Fruit fly (Drosophila melanogaster) whole organism, embryonic: ENCODE measurements around the gene CG45073.

Source experiments
- CG1233 ChIP-seq: fragments of 200-800 bp; sonication (Bioruptor generic); optimal IDR thresholded peaks from 4 replicates; lab custom pipeline; 2018; ENCODE audit warnings: missing biosample characterization, mild to moderate bottlenecking, missing genetic modification characterization
- CG13123 ChIP-seq: fragments of 200-800 bp; sonication (Bioruptor generic); optimal IDR thresholded peaks from 2 replicates; lab custom pipeline; 2016; ENCODE audit warnings: missing biosample characterization, missing genetic modification characterization
- CG15073 ChIP-seq: fragments of 200-800 bp; sonication (Bioruptor generic); optimal IDR thresholded peaks from 2 replicates; lab custom pipeline; 2016; ENCODE audit warnings: missing biosample characterization, missing genetic modification characterization
- CG15514 ChIP-seq: fragments of 200-800 bp; sonication (Bioruptor generic); optimal IDR thresholded peaks from 3 replicates; lab custom pipeline; 2017; ENCODE audit warnings: missing biosample characterization, missing genetic modification characterization, mild to moderate bottlenecking, moderate library complexity, missing genetic modification reagents
- CG17186 ChIP-seq: fragments of 200-800 bp; sonication (Bioruptor generic); optimal IDR thresholded peaks from 3 replicates; lab custom pipeline; 2017; ENCODE audit warnings: missing biosample characterization, missing genetic modification reagents, missing genetic modification characterization
- CG17612 ChIP-seq: fragments of 200-800 bp; sonication (Bioruptor generic); IDR thresholded peaks from 2 replicates; pipeline ENCODE4 v1.3.6; 2022; ENCODE audit warnings: missing biosample characterization, missing genetic modification characterization
- CG2129 ChIP-seq: fragments of 200-800 bp; sonication (Bioruptor generic); IDR thresholded peaks from 2 replicates; pipeline ENCODE4 v1.3.6; 2022; ENCODE audit warnings: missing biosample characterization, missing genetic modification characterization; ENCODE audit not compliant: partially characterized antibody
- CG33213 ChIP-seq: fragments of 200-800 bp; sonication (Bioruptor generic); optimal IDR thresholded peaks from 3 replicates; lab custom pipeline; 2016; ENCODE audit warnings: missing biosample characterization, missing genetic modification characterization
- CG42726 ChIP-seq: fragments of 200-800 bp; sonication (Bioruptor generic); IDR thresholded peaks from 2 replicates; pipeline ENCODE4 v1.3.6; 2022; ENCODE audit warnings: missing biosample characterization, missing genetic modification characterization; ENCODE audit not compliant: partially characterized antibody
- CG4707 ChIP-seq: fragments of 200-800 bp; sonication (Bioruptor generic); optimal IDR thresholded peaks from 2 replicates; lab custom pipeline; 2018; ENCODE audit warnings: missing biosample characterization, mild to moderate bottlenecking, missing genetic modification characterization, moderate library complexity
- CG6683 ChIP-seq: fragments of 200-800 bp; sonication (Bioruptor generic); optimal IDR thresholded peaks from 2 replicates; lab custom pipeline; 2017; ENCODE audit warnings: missing biosample characterization, mild to moderate bottlenecking, missing genetic modification characterization, missing genetic modification reagents
- Dll ChIP-seq: fragments of 200-800 bp; sonication (Bioruptor generic); IDR thresholded peaks from 4 replicates; pipeline ENCODE4 v1.3.6; 2022; ENCODE audit warnings: missing biosample characterization, missing genetic modification characterization; ENCODE audit not compliant: partially characterized antibody
- E2f1 ChIP-seq: fragments of 200-800 bp; sonication (Bioruptor generic); IDR thresholded peaks from 2 replicates; pipeline ENCODE4 v1.3.6; 2022; ENCODE audit warnings: missing biosample characterization, missing genetic modification characterization
- E2f2 ChIP-seq: fragments of 200-800 bp; sonication (Bioruptor generic); IDR thresholded peaks from 2 replicates; pipeline ENCODE4 v1.3.6; 2022; ENCODE audit warnings: missing biosample characterization, missing genetic modification characterization
- Ets65A ChIP-seq: fragments of 200-800 bp; sonication (Bioruptor generic); peaks from one replicate; lab custom pipeline; 2016; ENCODE audit warnings: missing biosample characterization, missing genetic modification characterization
- Fer3 ChIP-seq: fragments of 200-800 bp; sonication (Bioruptor generic); optimal IDR thresholded peaks from 2 replicates; lab custom pipeline; 2018; ENCODE audit warnings: missing biosample characterization, mild to moderate bottlenecking, missing genetic modification characterization, moderate library complexity
- Gsc ChIP-seq: fragments of 200-800 bp; sonication (Bioruptor generic); IDR thresholded peaks from 2 replicates; pipeline ENCODE4 v1.3.6; 2022; ENCODE audit warnings: missing biosample characterization, missing genetic modification characterization
- Hr51 ChIP-seq, 2 experiments: fragments of 200-800 bp; sonication (Bioruptor generic); optimal IDR thresholded peaks; 2 replicates in 1 of 2; 3 replicates in 1 of 2; lab custom pipeline; 2016 to 2018; ENCODE audit warnings: missing biosample characterization in 2 of 2, missing genetic modification characterization in 2 of 2, mild to moderate bottlenecking in 1 of 2, moderate library complexity in 1 of 2
- Jarid2 ChIP-seq: fragments of 200-800 bp; sonication (Bioruptor generic); optimal IDR thresholded peaks from 3 replicates; lab custom pipeline; 2017; ENCODE audit warnings: mild to moderate bottlenecking, missing biosample characterization, missing genetic modification reagents, missing genetic modification characterization
- Lpt ChIP-seq: fragments of >200 bp; optimal IDR thresholded peaks from 2 replicates; lab custom pipeline; 2018; ENCODE audit warnings: missing biosample characterization, missing genetic modification characterization
- Mad ChIP-seq: fragments of 200-800 bp; sonication (Bioruptor generic); optimal IDR thresholded peaks from 2 replicates; lab custom pipeline; 2016; ENCODE audit warnings: missing biosample characterization, missing genetic modification characterization
- Max ChIP-seq: fragments of 200-800 bp; sonication (Bioruptor generic); optimal IDR thresholded peaks from 2 replicates; lab custom pipeline; 2016; ENCODE audit warnings: missing biosample characterization, mild to moderate bottlenecking, missing genetic modification characterization
- NK7.1 ChIP-seq: fragments of 200-800 bp; sonication (Bioruptor generic); optimal IDR thresholded peaks from 3 replicates; lab custom pipeline; 2016; ENCODE audit warnings: missing biosample characterization, missing genetic modification characterization
- Neu2 ChIP-seq: fragments of 200-800 bp; sonication (Bioruptor generic); optimal IDR thresholded peaks from 3 replicates; lab custom pipeline; 2016; ENCODE audit warnings: missing biosample characterization, missing genetic modification characterization, borderline replicate concordance
- Nf-YC ChIP-seq: fragments of 200-800 bp; optimal IDR thresholded peaks from 3 replicates; lab custom pipeline; 2019; ENCODE audit warnings: missing biosample characterization, mild to moderate bottlenecking, missing genetic modification characterization, moderate library complexity
- NfI ChIP-seq: fragments of 200-800 bp; sonication (Bioruptor generic); optimal IDR thresholded peaks from 3 replicates; lab custom pipeline; 2018; ENCODE audit warnings: missing biosample characterization, mild to moderate bottlenecking, missing genetic modification characterization, moderate library complexity
- Rfx ChIP-seq: fragments of 200-800 bp; sonication (Bioruptor generic); IDR thresholded peaks from 2 replicates; pipeline ENCODE4 v1.3.6; 2022; ENCODE audit warnings: missing biosample characterization, missing genetic modification characterization
- Trl ChIP-seq, 3 experiments: fragments of >200 bp in 2 of 3; fragments of 200-800 bp in 1 of 3; sonication (Bioruptor generic) in 1 of 3; optimal IDR thresholded peaks; 2 replicates in 1 of 3; 3 replicates in 2 of 3; lab custom pipeline; 2016 to 2017; ENCODE audit warnings: missing biosample characterization in 1 of 3, missing genetic modification characterization in 1 of 3
- btn ChIP-seq: fragments of 200-800 bp; sonication (Bioruptor generic); optimal IDR thresholded peaks from 2 replicates; lab custom pipeline; 2016; ENCODE audit warnings: missing biosample characterization, missing genetic modification characterization
- ci ChIP-seq: fragments of 200-800 bp; sonication (Bioruptor generic); IDR thresholded peaks from 3 replicates; pipeline ENCODE4 v1.3.6; 2022; ENCODE audit warnings: missing biosample characterization, missing genetic modification characterization
- croc ChIP-seq: fragments of 200-800 bp; sonication (Bioruptor generic); conservative IDR thresholded peaks from 3 replicates; pipeline ENCODE4 v1.3.6; 2022; ENCODE audit warnings: missing biosample characterization, missing genetic modification characterization
- crp ChIP-seq, 2 experiments: fragments of 200-800 bp; sonication (Bioruptor generic); optimal IDR thresholded peaks; 2 replicates in 1 of 2; 3 replicates in 1 of 2; lab custom pipeline; 2017; ENCODE audit warnings: missing biosample characterization in 2 of 2, missing genetic modification characterization in 2 of 2, mild to moderate bottlenecking in 1 of 2, moderate library complexity in 1 of 2
- danr ChIP-seq: fragments of 200-800 bp; sonication (Bioruptor generic); IDR thresholded peaks from 2 replicates; pipeline ENCODE4 v1.3.6; 2022; ENCODE audit warnings: missing biosample characterization, missing genetic modification characterization
- fru ChIP-seq: fragments of >200 bp; optimal IDR thresholded peaks from 2 replicates; lab custom pipeline; 2017
- inv ChIP-seq: fragments of 200-800 bp; sonication (Bioruptor generic); IDR thresholded peaks from 2 replicates; pipeline ENCODE4 v1.3.6; 2022; ENCODE audit warnings: missing biosample characterization, missing genetic modification characterization; ENCODE audit not compliant: partially characterized antibody
- kah ChIP-seq: fragments of 200-800 bp; sonication (Bioruptor generic); optimal IDR thresholded peaks from 2 replicates; lab custom pipeline; 2018; ENCODE audit warnings: missing biosample characterization, mild to moderate bottlenecking, missing genetic modification characterization
- kay ChIP-seq: fragments of 200-800 bp; sonication (Bioruptor generic); optimal IDR thresholded peaks from 2 replicates; lab custom pipeline; 2016; ENCODE audit warnings: missing biosample characterization, missing genetic modification characterization
- lbe ChIP-seq: fragments of 200-800 bp; sonication (Bioruptor generic); optimal IDR thresholded peaks from 2 replicates; lab custom pipeline; 2016; ENCODE audit warnings: missing biosample characterization, mild to moderate bottlenecking, missing genetic modification characterization
- mirr ChIP-seq: fragments of 200-800 bp; sonication (Bioruptor generic); optimal IDR thresholded peaks from 3 replicates; lab custom pipeline; 2018; ENCODE audit warnings: missing biosample characterization, mild to moderate bottlenecking, missing genetic modification characterization
- nerfin-1 ChIP-seq: fragments of 200-800 bp; sonication (Bioruptor generic); optimal IDR thresholded peaks from 3 replicates; lab custom pipeline; 2019; ENCODE audit warnings: missing biosample characterization, mild to moderate bottlenecking, missing genetic modification characterization, moderate library complexity
- org-1 ChIP-seq: fragments of 200-800 bp; sonication (Bioruptor generic); optimal IDR thresholded peaks from 2 replicates; lab custom pipeline; 2017; ENCODE audit warnings: missing biosample characterization, missing genetic modification characterization
- p53 ChIP-seq: fragments of 200-800 bp; sonication (Bioruptor generic); optimal IDR thresholded peaks from 2 replicates; lab custom pipeline; 2016; ENCODE audit warnings: missing biosample characterization, missing genetic modification characterization
- prd ChIP-seq, 3 experiments: fragments of >200 bp in 2 of 3; fragments of 200-800 bp in 1 of 3; sonication (Bioruptor generic) in 1 of 3; optimal IDR thresholded peaks in 2 of 3; IDR thresholded peaks in 1 of 3; 2 replicates in 2 of 3; 3 replicates in 1 of 3; pipeline versions ENCODE4 v1.3.6 to Lab custom; 2017 to 2022; ENCODE audit warnings: missing biosample characterization in 1 of 3, missing genetic modification characterization in 1 of 3
- ranshi ChIP-seq: fragments of 200-800 bp; sonication (Bioruptor generic); IDR thresholded peaks from 2 replicates; pipeline ENCODE4 v1.3.6; 2022; ENCODE audit warnings: missing biosample characterization, missing genetic modification characterization
- sim ChIP-seq: fragments of 200-800 bp; sonication (Bioruptor generic); IDR thresholded peaks from 2 replicates; pipeline ENCODE4 v1.3.6; 2022; ENCODE audit warnings: missing biosample characterization, missing genetic modification characterization
- stc ChIP-seq: fragments of 200-800 bp; sonication (Bioruptor generic); IDR thresholded peaks from 2 replicates; pipeline ENCODE4 v1.3.6; 2022; ENCODE audit warnings: missing biosample characterization, missing genetic modification characterization
- tgo ChIP-seq: fragments of 200-800 bp; sonication (Bioruptor generic); IDR thresholded peaks from 3 replicates; pipeline ENCODE4 v1.3.6; 2022; ENCODE audit warnings: missing biosample characterization, missing genetic modification characterization
- tio ChIP-seq: fragments of 200-800 bp; sonication (Bioruptor generic); optimal IDR thresholded peaks from 2 replicates; lab custom pipeline; 2017; ENCODE audit warnings: missing biosample characterization, missing genetic modification characterization, inconsistent platforms
- tup ChIP-seq: fragments of 200-800 bp; sonication (Bioruptor generic); optimal IDR thresholded peaks from 2 replicates; lab custom pipeline; 2016; ENCODE audit warnings: missing biosample characterization, mild to moderate bottlenecking, missing genetic modification characterization, moderate library complexity
- zfh1 ChIP-seq: fragments of 200-800 bp; sonication (Bioruptor generic); IDR thresholded peaks from 3 replicates; pipeline ENCODE4 v1.3.6; 2022; ENCODE audit warnings: missing biosample characterization, missing genetic modification characterization

Gene CG45073

DNA sequence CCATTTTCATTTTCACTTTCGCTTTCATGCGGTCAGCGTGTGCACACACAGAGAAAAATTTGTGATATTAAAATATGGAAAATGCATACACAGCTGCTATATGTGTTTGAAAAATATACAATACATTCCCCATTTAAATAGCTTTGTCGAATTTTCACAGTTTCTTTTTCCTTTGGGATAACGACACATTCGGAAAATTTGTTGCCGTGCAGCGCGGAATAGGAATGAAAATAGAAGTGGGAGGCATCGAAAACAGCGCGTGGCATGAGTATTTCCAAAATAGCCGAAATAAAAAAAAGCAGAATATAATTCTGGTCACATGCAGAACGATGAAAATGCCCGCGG is 31.9 kb downstream of the CG45073 start (continued):
- no peak for TF ChIP-seq prd (optimal IDR thresholded peaks at IDR 0.05; lab: Kevin White, UChicago)
- TF ChIP-seq prd (GFP tag; IDR thresholded peaks at IDR 0.05; lab: Robert Waterston, UW): peak; percentile 91
- TF ChIP-seq CG13123 (GFP tag; lab: Kevin White, UChicago): peak; percentile 65
- TF ChIP-seq Dll (GFP tag; lab: Robert Waterston, UW): no peak
- TF ChIP-seq CG2129: no peak
- peak; percentile 93 for TF ChIP-seq ci
- peak; percentile 72 for TF ChIP-seq tup
- TF ChIP-seq Fer3 (tag; lab: Kevin White, UChicago): peak; percentile 88
- peak; percentile 26 for TF ChIP-seq p53
- TF ChIP-seq nerfin-1: peak; percentile 75
- peak; percentile 82 for TF ChIP-seq stc
- TF ChIP-seq CG15073 (GFP tag; lab: Kevin White, UChicago): peak; percentile 9
- TF ChIP-seq sim (GFP tag; lab: Robert Waterston, UW): peak; percentile 68
- no peak for TF ChIP-seq Trl (optimal IDR thresholded peaks at IDR 0.05; lab: Kevin White, UChicago)
- TF ChIP-seq Trl (GFP tag; optimal IDR thresholded peaks at IDR 0.05; lab: Kevin White, UChicago): peak; percentile 86
- TF ChIP-seq lbe (GFP tag; lab: Kevin White, UChicago): no peak
- peak; percentile 78 for TF ChIP-seq org-1 (GFP tag; lab: Kevin White, UChicago)
- TF ChIP-seq Nf-YC: peak; percentile 54
- TF ChIP-seq croc: peak; percentile 60; the same call in 2 of the 3 replicates
- TF ChIP-seq CG4707 (GFP tag; lab: Kevin White, UChicago): peak; percentile 56
- TF ChIP-seq kah (GFP tag; lab: Kevin White, UChicago): peak; percentile 54
- peak; percentile 74 for TF ChIP-seq Mad
- TF ChIP-seq Lpt (GFP tag; lab: Kevin White, UChicago): no peak
- TF ChIP-seq CG42726 (GFP tag; lab: Robert Waterston, UW): no peak
- TF ChIP-seq ranshi (GFP tag; lab: Robert Waterston, UW): peak; percentile 90
- peak; percentile 73 for TF ChIP-seq Gsc (GFP tag; lab: Robert Waterston, UW)
- TF ChIP-seq NfI (GFP tag; lab: Kevin White, UChicago): peak; percentile 86
- peak; percentile 68 for TF ChIP-seq CG15514 (GFP tag; lab: Kevin White, UChicago)
- no peak for TF ChIP-seq fru (lab: Kevin White, UChicago)
- TF ChIP-seq Max (GFP tag; lab: Kevin White, UChicago): peak; percentile 73
- peak; percentile 81 for TF ChIP-seq CG33213 (GFP tag; lab: Kevin White, UChicago)
- peak; percentile 44 for TF ChIP-seq mirr (GFP tag; lab: Kevin White, UChicago)
- TF ChIP-seq Jarid2 (GFP tag; lab: Kevin White, UChicago): peak; percentile 42
- TF ChIP-seq tio (GFP tag; lab: Kevin White, UChicago): peak; percentile 80
- peak; percentile 56 for TF ChIP-seq danr (GFP tag; lab: Robert Waterston, UW)
- peak; percentile 62 for TF ChIP-seq CG6683
- peak; percentile 97 for TF ChIP-seq Ets65A (GFP tag; lab: Kevin White, UChicago)
- peak; percentile 28 for TF ChIP-seq CG17186 (GFP tag; lab: Kevin White, UChicago)
- TF ChIP-seq Rfx (GFP tag; lab: Robert Waterston, UW): peak; percentile 91
- peak; percentile 78 to 80 for TF ChIP-seq Hr51 (GFP tag; optimal IDR thresholded peaks at IDR 0.05; lab: Kevin White, UChicago)
- TF ChIP-seq Neu2 (GFP tag; lab: Kevin White, UChicago): no peak
- TF ChIP-seq kay (GFP tag; lab: Kevin White, UChicago): peak; percentile 69
- peak; percentile 79 for TF ChIP-seq tgo
- TF ChIP-seq crp (GFP tag; optimal IDR thresholded peaks at IDR 0.05; lab: Kevin White, UChicago): peak in 1 of 2 experiments; percentile 44
- peak; percentile 74 for TF ChIP-seq btn (GFP tag; lab: Kevin White, UChicago)
- peak; percentile 88 for TF ChIP-seq E2f1 (GFP tag; lab: Robert Waterston, UW)
- TF ChIP-seq CG17612 (GFP tag; lab: Robert Waterston, UW): peak; percentile 76
- TF ChIP-seq NK7.1: peak; percentile 71
- peak; percentile 83 for TF ChIP-seq zfh1 (GFP tag; lab: Robert Waterston, UW)
- TF ChIP-seq CG1233 (GFP tag; lab: Kevin White, UChicago): peak; percentile 71
- no peak for TF ChIP-seq inv
- peak; percentile 57 for TF ChIP-seq E2f2
